Worm (Caenorhabditis elegans) whole organism, L2 larva: ENCODE measurements around the gene srw-87.
A peak's percentile ranks its signal among the peaks of the same experiment; 100 is the strongest.

Experiments used
- C34F6.9 ChIP-seq: fragments of 150-350 bp; optimal IDR thresholded peaks from 2 replicates; lab custom pipeline; 2014; ENCODE audit warnings: missing biosample characterization, missing genetic modification characterization
- F13H6.1 ChIP-seq: sonication (generic microtip); optimal IDR thresholded peaks from 2 replicates; lab custom pipeline; 2016; ENCODE audit warnings: missing genetic modification characterization, missing compliant biosample characterization
- R02D3.7 ChIP-seq: fragments of 150-350 bp; optimal IDR thresholded peaks from 2 replicates; lab custom pipeline; 2014; ENCODE audit warnings: missing biosample characterization, missing genetic modification characterization
- Y55F3AM.14 ChIP-seq: fragments of 200-800 bp; sonication (Bioruptor generic); optimal IDR thresholded peaks from 2 replicates; lab custom pipeline; 2018; ENCODE audit warnings: mild to moderate bottlenecking, missing genetic modification characterization, missing compliant biosample characterization
- ZK546.5 ChIP-seq: sonication (generic microtip); optimal IDR thresholded peaks from 2 replicates; lab custom pipeline; 2017; ENCODE audit warnings: missing biosample characterization, missing genetic modification characterization
- aly-2 ChIP-seq: fragments of 150-350 bp; optimal IDR thresholded peaks from 2 replicates; lab custom pipeline; 2014; ENCODE audit warnings: missing biosample characterization, missing genetic modification characterization
- blmp-1 ChIP-seq: sonication (generic microtip); optimal IDR thresholded peaks from 2 replicates; lab custom pipeline; 2017; ENCODE audit warnings: missing genetic modification characterization, mild to moderate bottlenecking, missing compliant biosample characterization, antibody characterized with exemption, moderate library complexity; ENCODE audit not compliant: insufficient read depth
- ceh-16 ChIP-seq: fragments of 150-350 bp; optimal IDR thresholded peaks from 2 replicates; lab custom pipeline; 2014; ENCODE audit warnings: missing biosample characterization, missing genetic modification characterization
- ceh-82 ChIP-seq: fragments of 150-350 bp; optimal IDR thresholded peaks from 2 replicates; lab custom pipeline; 2014; ENCODE audit warnings: missing biosample characterization, missing genetic modification characterization
- crh-2 ChIP-seq: sonication (generic microtip); optimal IDR thresholded peaks from 2 replicates; lab custom pipeline; 2017; ENCODE audit warnings: missing biosample characterization, missing genetic modification characterization
- egl-27 ChIP-seq: sonication (generic microtip); optimal IDR thresholded peaks from 3 replicates; lab custom pipeline; 2017; ENCODE audit warnings: missing biosample characterization, missing genetic modification reagents, missing genetic modification characterization
- elt-1 ChIP-seq: fragments of 150-350 bp; optimal IDR thresholded peaks from 2 replicates; lab custom pipeline; 2014; ENCODE audit warnings: missing biosample characterization, missing genetic modification characterization
- fos-1 ChIP-seq: fragments of 150-350 bp; optimal IDR thresholded peaks from 2 replicates; lab custom pipeline; 2014; ENCODE audit warnings: missing biosample characterization, missing genetic modification characterization
- gmeb-1 ChIP-seq: fragments of 150-350 bp; optimal IDR thresholded peaks from 2 replicates; lab custom pipeline; 2014; ENCODE audit warnings: missing biosample characterization, missing genetic modification characterization
- lin-11 ChIP-seq: fragments of 150-350 bp; sonication (generic microtip); optimal IDR thresholded peaks from 2 replicates; lab custom pipeline; 2014; ENCODE audit warnings: missing biosample characterization, missing genetic modification characterization, inconsistent platforms, mixed read lengths
- lin-13 ChIP-seq: fragments of 150-350 bp; optimal IDR thresholded peaks from 2 replicates; lab custom pipeline; 2014; ENCODE audit warnings: missing biosample characterization, missing genetic modification reagents, missing genetic modification characterization
- lsy-2 ChIP-seq, 2 experiments: fragments of 150-350 bp in 1 of 2; sonication (generic microtip) in 1 of 2; optimal IDR thresholded peaks; 2 replicates each; lab custom pipeline; 2014 to 2017; ENCODE audit warnings: missing biosample characterization in 2 of 2, missing genetic modification characterization in 2 of 2
- mab-5 ChIP-seq: fragments of 150-350 bp; optimal IDR thresholded peaks from 2 replicates; lab custom pipeline; 2014; ENCODE audit warnings: missing biosample characterization, missing genetic modification characterization
- mbf-1 ChIP-seq: sonication (generic microtip); optimal IDR thresholded peaks from 2 replicates; lab custom pipeline; 2017; ENCODE audit warnings: missing biosample characterization, missing genetic modification characterization
- mdl-1 ChIP-seq, 2 experiments: fragments of 150-350 bp in 1 of 2; sonication (generic microtip) in 1 of 2; optimal IDR thresholded peaks; 2 replicates each; lab custom pipeline; 2017; ENCODE audit warnings: missing biosample characterization in 2 of 2, missing genetic modification characterization in 2 of 2
- nhr-129 ChIP-seq: fragments of 150-350 bp; optimal IDR thresholded peaks from 2 replicates; lab custom pipeline; 2014; ENCODE audit warnings: missing biosample characterization, missing genetic modification characterization
- nhr-21 ChIP-seq: fragments of 150-350 bp; optimal IDR thresholded peaks from 2 replicates; lab custom pipeline; 2014; ENCODE audit warnings: missing biosample characterization, missing genetic modification characterization
- nhr-237 ChIP-seq: fragments of 150-350 bp; optimal IDR thresholded peaks from 2 replicates; lab custom pipeline; 2014; ENCODE audit warnings: missing biosample characterization, missing genetic modification characterization
- nhr-25 ChIP-seq: fragments of 150-350 bp; sonication (generic microtip); optimal IDR thresholded peaks from 3 replicates; lab custom pipeline; 2014; ENCODE audit warnings: missing biosample characterization, missing genetic modification characterization
- peb-1 ChIP-seq: fragments of 150-350 bp; optimal IDR thresholded peaks from 2 replicates; lab custom pipeline; 2014; ENCODE audit warnings: missing biosample characterization, missing genetic modification characterization
- sem-4 ChIP-seq: fragments of 150-350 bp; optimal IDR thresholded peaks from 2 replicates; lab custom pipeline; 2014; ENCODE audit warnings: missing biosample characterization, missing genetic modification reagents, missing genetic modification characterization
- skn-1 ChIP-seq: sonication (generic microtip); optimal IDR thresholded peaks from 2 replicates; lab custom pipeline; 2017; ENCODE audit warnings: missing biosample characterization, missing genetic modification characterization
- sma-3 ChIP-seq: sonication (generic microtip); optimal IDR thresholded peaks from 2 replicates; lab custom pipeline; 2016; ENCODE audit warnings: missing genetic modification reagents, missing genetic modification characterization, missing compliant biosample characterization
- sma-9 ChIP-seq, 2 experiments: fragments of 150-350 bp in 1 of 2; sonication (generic microtip) in 1 of 2; optimal IDR thresholded peaks; 2 replicates each; lab custom pipeline; 2014 to 2016; ENCODE audit warnings: missing genetic modification characterization in 2 of 2, mild to moderate bottlenecking in 1 of 2, missing biosample characterization in 1 of 2, missing compliant biosample characterization in 1 of 2, missing genetic modification reagents in 1 of 2, moderate library complexity in 1 of 2
- snpc-4 ChIP-seq: fragments of 150-350 bp; optimal IDR thresholded peaks from 2 replicates; lab custom pipeline; 2014; ENCODE audit warnings: missing biosample characterization, missing genetic modification characterization
- unc-39 ChIP-seq: fragments of 150-350 bp; optimal IDR thresholded peaks from 2 replicates; lab custom pipeline; 2014; ENCODE audit warnings: missing biosample characterization, missing genetic modification characterization
- unc-55 ChIP-seq: fragments of 150-350 bp; sonication (generic microtip); optimal IDR thresholded peaks from 3 replicates; lab custom pipeline; 2014; ENCODE audit warnings: missing biosample characterization, missing genetic modification reagents, missing genetic modification characterization
- unc-62 ChIP-seq: fragments of 150-350 bp; optimal IDR thresholded peaks from 2 replicates; lab custom pipeline; 2014; ENCODE audit warnings: missing biosample characterization, missing genetic modification reagents, missing genetic modification characterization
- zag-1 ChIP-seq: fragments of 150-350 bp; optimal IDR thresholded peaks from 2 replicates; lab custom pipeline; 2014; ENCODE audit warnings: missing biosample characterization, missing genetic modification characterization
- ztf-1 ChIP-seq: fragments of 200-800 bp; sonication (Bioruptor generic); conservative IDR thresholded peaks from 2 replicates; pipeline ENCODE4 v1.3.6; 2022; ENCODE audit warnings: missing genetic modification characterization, missing compliant biosample characterization
- ztf-4 ChIP-seq: fragments of 150-350 bp; optimal IDR thresholded peaks from 2 replicates; lab custom pipeline; 2014; ENCODE audit warnings: missing biosample characterization, missing genetic modification characterization

srw-87 gene

DNA sequence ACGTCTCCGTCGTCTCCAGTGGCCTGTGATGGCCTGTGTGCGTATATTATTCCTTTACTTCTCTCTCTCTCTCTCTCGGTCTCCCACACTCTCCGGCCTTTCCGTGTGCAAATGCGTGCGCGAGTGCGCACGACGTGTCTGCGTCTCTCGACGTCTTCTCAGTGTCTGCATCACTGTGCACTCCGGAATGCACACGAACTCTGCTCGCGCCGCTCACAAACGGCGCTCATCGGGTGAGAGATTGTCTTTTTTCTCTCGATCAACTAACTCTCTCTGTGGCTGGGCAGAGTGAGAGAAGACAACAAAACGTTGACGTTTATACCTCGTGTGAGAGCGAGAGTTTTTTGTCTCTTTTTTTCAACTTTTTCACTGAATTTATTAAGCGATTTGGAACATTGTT is 19.5 kb downstream of the srw-87 start (continued):
- TF ChIP-seq fos-1: peak; percentile 87

DNA sequence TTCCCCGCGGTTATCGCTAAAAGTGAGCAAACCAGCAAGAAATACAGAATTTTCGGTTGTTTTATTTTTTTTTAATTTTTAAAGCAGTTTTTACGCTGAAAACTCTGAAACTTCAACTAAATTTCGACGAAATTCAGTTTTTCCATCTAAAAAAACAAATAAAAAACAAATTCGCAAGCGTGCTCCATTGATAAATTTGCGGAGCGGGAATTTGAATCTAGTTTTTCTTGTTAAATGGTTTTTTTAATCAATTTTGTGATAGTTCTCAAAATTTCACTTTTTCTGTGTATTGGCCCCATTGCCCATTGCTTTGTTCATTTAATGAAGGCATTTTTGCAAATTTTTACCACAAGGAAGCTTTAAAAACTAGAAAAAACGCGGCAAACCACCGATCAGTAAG is 20.4 kb downstream of the srw-87 start:
- no peak for TF ChIP-seq sem-4 (tag; lab: Kevin White, UChicago)
- no peak for TF ChIP-seq blmp-1 (tag; lab: Kevin White, UChicago)
- TF ChIP-seq elt-1 (tag; lab: Kevin White, UChicago): no peak
- no peak for TF ChIP-seq zag-1
- TF ChIP-seq sma-3 (GFP tag; lab: Kevin White, UChicago): no peak
- no peak for TF ChIP-seq nhr-25
- TF ChIP-seq mab-5 (tag; lab: Kevin White, UChicago): no peak
- TF ChIP-seq fos-1: no peak
- no peak for TF ChIP-seq ceh-82 (tag; lab: Kevin White, UChicago)
- TF ChIP-seq, all 48 proteins: peak for 0

ce11 chrV:16357253-16357652 is 20.8 kb downstream of the srw-87 start, which contains the start of gene pptr-1:
Gene pptr-1, plus strand, starts transcription at chrV:16357521.
- TF ChIP-seq blmp-1 (tag; lab: Kevin White, UChicago): peak; percentile 86
- TF ChIP-seq nhr-129 (tag; lab: Kevin White, UChicago): no peak
- peak; percentile 70 for TF ChIP-seq fos-1
- TF ChIP-seq crh-2 (tag; lab: Kevin White, UChicago): peak; percentile 12

DNA sequence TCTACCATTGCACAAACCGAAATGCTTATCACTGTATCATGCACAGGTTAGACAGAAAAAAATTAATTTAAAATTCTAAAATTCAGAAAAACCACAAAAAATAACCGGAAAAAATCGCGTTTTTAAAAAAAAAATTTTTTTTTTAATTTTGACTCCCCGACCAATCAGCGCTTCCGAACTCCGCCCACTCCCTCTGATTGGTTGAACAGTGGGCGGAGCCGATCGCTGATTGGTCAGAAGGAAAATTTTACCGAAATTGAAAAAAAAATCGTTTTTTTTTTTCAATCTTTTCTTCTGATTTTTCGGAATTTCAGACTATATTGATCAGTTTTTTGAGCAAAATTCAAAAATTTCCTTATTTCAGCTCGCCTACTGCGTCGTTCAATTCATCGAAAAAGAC is 24.9 kb downstream of the srw-87 start:
- no peak for TF ChIP-seq R02D3.7 (tag; lab: Kevin White, UChicago)
- TF ChIP-seq Y55F3AM.14 (GFP tag; lab: Kevin White, UChicago): no peak
- TF ChIP-seq ztf-4 (tag; lab: Kevin White, UChicago): no peak
- TF ChIP-seq ceh-82 (tag; lab: Kevin White, UChicago): no peak
- TF ChIP-seq snpc-4 (tag; lab: Kevin White, UChicago): no peak
- no peak for TF ChIP-seq C34F6.9
- no peak for TF ChIP-seq nhr-25
- TF ChIP-seq blmp-1 (tag; lab: Kevin White, UChicago): no peak

DNA sequence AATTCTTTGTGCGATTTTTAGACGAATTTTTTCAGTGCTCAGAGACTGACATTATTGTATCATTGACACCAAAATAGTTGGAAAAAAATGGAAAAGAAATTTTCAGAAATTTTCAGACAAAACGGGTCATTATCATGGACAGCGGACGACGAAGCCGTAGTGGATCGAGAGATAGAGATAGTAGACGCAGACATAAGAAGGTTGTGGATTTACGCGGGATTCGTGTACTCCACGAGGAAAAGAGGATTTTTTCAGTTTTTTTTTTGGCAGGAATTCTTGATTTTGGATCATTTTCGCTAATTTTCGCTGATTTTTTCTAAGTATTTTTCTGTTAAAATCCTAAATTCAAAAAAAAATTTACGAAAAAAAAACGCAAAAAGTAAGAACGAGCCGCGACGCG is 31.1 kb downstream of the srw-87 start, which contains the start of gene W08G11.3:
TSS of gene W08G11.3 (plus strand) at position 107 of the 400 bp plus-strand sequence.
- TF ChIP-seq nhr-129 (tag; lab: Kevin White, UChicago) (peak; percentile 11), elt-1 (tag; lab: Kevin White, UChicago) (no peak)
- TF ChIP-seq, all 48 proteins: peak for 1

ce11 chrV:16368143-16368542 is 31.7 kb downstream of the srw-87 start:
- TF ChIP-seq mdl-1 (tag; optimal IDR thresholded peaks at IDR 0.05; lab: Kevin White, UChicago) (no peak), F13H6.1 (no peak), sem-4 (tag; lab: Kevin White, UChicago) (no peak), R02D3.7 (tag; lab: Kevin White, UChicago) (no peak), C34F6.9 (no peak), Y55F3AM.14 (GFP tag; lab: Kevin White, UChicago) (no peak), ZK546.5 (tag; lab: Kevin White, UChicago) (no peak), unc-39 (no peak), ceh-16 (tag; lab: Kevin White, UChicago) (no peak), peb-1 (tag; lab: Kevin White, UChicago) (no peak), mab-5 (tag; lab: Kevin White, UChicago) (no peak), mbf-1 (tag; lab: Kevin White, UChicago) (no peak), snpc-4 (tag; lab: Kevin White, UChicago) (no peak)

DNA sequence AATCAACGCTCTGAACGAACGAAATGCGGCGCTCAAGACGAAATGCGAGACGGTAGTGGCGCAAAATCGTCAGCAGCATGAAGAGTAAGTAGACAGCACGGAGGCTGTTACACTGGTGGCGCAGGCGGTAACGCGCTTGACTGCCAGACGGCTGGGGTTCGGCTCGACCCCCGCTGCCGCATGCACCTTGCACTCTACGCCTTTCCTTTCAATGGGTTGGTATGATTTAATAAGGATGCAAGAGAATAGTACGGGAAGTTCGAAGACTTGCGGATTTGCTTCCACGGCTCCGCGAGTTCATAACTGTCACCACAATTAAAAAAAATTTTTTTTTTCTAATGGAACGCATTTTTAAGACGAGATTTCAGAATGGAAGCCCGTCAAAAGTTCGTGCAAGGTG is 33.6 kb downstream of the srw-87 start:
- TF ChIP-seq ztf-1 (GFP tag; lab: Robert Waterston, UW): no peak
- TF ChIP-seq nhr-21 (tag; lab: Kevin White, UChicago): peak; percentile 54
- TF ChIP-seq ceh-82 (tag; lab: Kevin White, UChicago): peak; percentile 20
- TF ChIP-seq unc-39: no peak
- no peak for TF ChIP-seq nhr-237 (tag; lab: Kevin White, UChicago)
- TF ChIP-seq egl-27 (tag; lab: Kevin White, UChicago): peak; percentile 72
- peak; percentile 19 for TF ChIP-seq blmp-1 (tag; lab: Kevin White, UChicago)
- TF ChIP-seq nhr-129 (tag; lab: Kevin White, UChicago): peak; percentile 90
- peak; percentile 68 for TF ChIP-seq crh-2 (tag; lab: Kevin White, UChicago)
- peak; percentile 71 for TF ChIP-seq fos-1
- no peak for TF ChIP-seq sem-4 (tag; lab: Kevin White, UChicago)
- TF ChIP-seq mbf-1 (tag; lab: Kevin White, UChicago): no peak
- no peak for TF ChIP-seq aly-2 (tag; lab: Kevin White, UChicago)
- TF ChIP-seq peb-1 (tag; lab: Kevin White, UChicago): no peak
- peak; percentile 16 to 55 for TF ChIP-seq lsy-2 (tag; optimal IDR thresholded peaks at IDR 0.05; lab: Kevin White, UChicago)
- peak; percentile 72 for TF ChIP-seq F13H6.1
- TF ChIP-seq nhr-25: no peak
- peak; percentile 67 for TF ChIP-seq unc-55 (GFP tag; lab: Kevin White, UChicago)
- no peak for TF ChIP-seq skn-1 (tag; lab: Kevin White, UChicago)
- peak; percentile 70 for TF ChIP-seq Y55F3AM.14 (GFP tag; lab: Kevin White, UChicago)
- TF ChIP-seq gmeb-1 (tag; lab: Kevin White, UChicago): peak; percentile 73
- TF ChIP-seq unc-62 (GFP tag; lab: Kevin White, UChicago): no peak
- peak; percentile 84 for TF ChIP-seq sma-9 (GFP tag; optimal IDR thresholded peaks at IDR 0.05; lab: Kevin White, UChicago)
- TF ChIP-seq sma-9 (tag; optimal IDR thresholded peaks at IDR 0.05; lab: Kevin White, UChicago): no peak
- peak; percentile 78 for TF ChIP-seq sma-3 (GFP tag; lab: Kevin White, UChicago)
- peak; percentile 63 for TF ChIP-seq lin-13 (GFP tag; lab: Kevin White, UChicago)
- peak; percentile 45 for TF ChIP-seq C34F6.9
- peak; percentile 6 for TF ChIP-seq lin-11 (tag; lab: Kevin White, UChicago)
- peak; percentile 15 for TF ChIP-seq mab-5 (tag; lab: Kevin White, UChicago)
